Worm (Caenorhabditis elegans): ENCODE data around the gene vgln-1.

The vgln-1 gene

ce11 chrII:9845239-9845638 is 45.6 kb downstream of the vgln-1 start, which contains the start of gene chil-9:
Gene chil-9, minus strand, starts transcription at chrII:9845339.
- TF ChIP-seq lin-54 (GFP tag; optimal IDR thresholded peaks at IDR 0.05), result no peak

- TF ChIP-seq madf-6 (GFP tag; IDR thresholded peaks at IDR 0.05), result peak; percentile 96
- TF ChIP-seq lsl-1 (GFP tag; optimal IDR thresholded peaks at IDR 0.05), result peak; percentile 87
- TF ChIP-seq attf-5 (GFP tag; optimal IDR thresholded peaks at IDR 0.05), result no peak
- peak; percentile 79 for TF ChIP-seq xnd-1 (tag; optimal IDR thresholded peaks at IDR 0.05)
- TF ChIP-seq repo-1 (tag; optimal IDR thresholded peaks at IDR 0.05), result no peak
- peak; percentile 88 for TF ChIP-seq madf-8 (GFP tag; conservative IDR thresholded peaks at IDR 0.05)
- no peak for TF ChIP-seq let-526 (GFP tag; IDR thresholded peaks at IDR 0.05)
- peak; percentile 81 for TF ChIP-seq F33H1.4 (GFP tag; IDR thresholded peaks at IDR 0.05)
- no peak for TF ChIP-seq F57C9.4 (tag; optimal IDR thresholded peaks at IDR 0.05)
- TF ChIP-seq tlf-1 (GFP tag; optimal IDR thresholded peaks at IDR 0.05), result no peak
Measured at ce11 chrII:9841985-9842505, 48.8 kb downstream of the vgln-1 start, which contains the start of gene rnh-1.2. Gene rnh-1.2, minus strand, starts transcription at chrII:9842035.

- TF ChIP-seq mcd-1 (GFP tag; IDR thresholded peaks at IDR 0.05) (no peak), nhr-80 (tag; optimal IDR thresholded peaks at IDR 0.05) (no peak), die-1 (tag; optimal IDR thresholded peaks at IDR 0.05) (no peak), let-607 (tag; optimal IDR thresholded peaks at IDR 0.05) (no peak), F33H1.4 (GFP tag; IDR thresholded peaks at IDR 0.05) (no peak), D2030.7 (GFP tag; IDR thresholded peaks at IDR 0.05) (no peak), snpc-1.3 (tag; optimal IDR thresholded peaks at IDR 0.05; ENCODE audit: insufficient read depth) (no peak), dpl-1 (GFP tag; optimal IDR thresholded peaks at IDR 0.05) (no peak), snpc-4 (GFP tag; optimal IDR thresholded peaks at IDR 0.05) (no peak), snpc-4 (tag; optimal IDR thresholded peaks at IDR 0.05) (no peak), F37B4.10 (GFP tag; IDR thresholded peaks at IDR 0.05) (no peak), pha-4 (tag; optimal IDR thresholded peaks at IDR 0.05) (no peak), gei-17 (GFP tag; optimal IDR thresholded peaks at IDR 0.05) (no peak), akir-1 (GFP tag; optimal IDR thresholded peaks at IDR 0.05) (no peak), sdz-38 (tag; optimal IDR thresholded peaks at IDR 0.05) (no peak), rec-8 (tag; optimal IDR thresholded peaks at IDR 0.05) (no peak), hlh-12 (tag; optimal IDR thresholded peaks at IDR 0.05) (no peak), T07F8.4 (tag; optimal IDR thresholded peaks at IDR 0.05) (no peak), tbx-9 (tag; optimal IDR thresholded peaks at IDR 0.05; ENCODE audit: borderline replicate concordance) (no peak), F23B12.7 (tag; optimal IDR thresholded peaks at IDR 0.05; ENCODE audit: insufficient read depth) (no peak)
Measured at ce11 chrII:9840313-9840712, 50.6 kb downstream of the vgln-1 start, which contains the start of gene ZK938.11. Gene ZK938.11, minus strand, starts transcription at chrII:9840413.

DNA sequence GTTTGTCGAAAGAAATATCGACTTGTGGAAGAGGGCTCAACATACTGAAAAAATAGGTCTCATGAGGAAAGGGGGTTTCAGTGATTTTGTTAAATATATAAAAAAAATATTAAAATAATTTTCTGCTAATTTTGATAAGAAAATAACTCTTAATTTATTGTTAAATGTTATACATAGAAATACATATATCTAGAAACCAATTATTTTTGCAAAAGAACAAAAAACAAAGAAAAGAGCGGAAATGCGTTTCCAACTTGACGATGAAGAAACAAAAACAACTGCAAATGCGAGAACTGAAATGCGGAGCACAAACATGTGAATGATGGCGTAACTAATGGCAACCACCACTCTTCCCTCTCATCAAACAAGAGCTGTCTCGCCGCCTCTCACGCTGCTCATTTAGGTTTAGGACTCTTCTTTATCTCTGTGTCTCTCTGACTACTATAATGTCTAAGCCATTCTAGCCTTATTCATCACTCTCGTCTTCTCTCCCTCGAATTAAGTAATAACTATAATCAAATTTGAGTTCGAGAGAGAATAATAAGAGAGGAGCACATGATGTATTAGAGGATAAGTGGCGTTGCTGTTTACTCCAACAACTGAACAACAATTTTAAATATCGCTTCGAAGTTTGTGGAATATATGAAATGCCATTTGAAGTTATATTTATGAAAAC is 52.5 kb downstream of the vgln-1 start, which contains the start of gene arrd-4:
Gene arrd-4, minus strand, starts transcription at position 51 of the 676 bp plus-strand sequence.
- TF ChIP-seq aptf-2 (GFP tag; conservative IDR thresholded peaks at IDR 0.05) (no peak), F33H1.4 (GFP tag; IDR thresholded peaks at IDR 0.05) (no peak), ceh-58 (GFP tag; IDR thresholded peaks at IDR 0.05) (no peak), Y53G8AR.9 (GFP tag; conservative IDR thresholded peaks at IDR 0.05) (no peak)

Data from whole organism, young adult.